Worm (Caenorhabditis elegans): ENCODE data around the gene K11H12.11.

The K11H12.11 gene

DNA sequence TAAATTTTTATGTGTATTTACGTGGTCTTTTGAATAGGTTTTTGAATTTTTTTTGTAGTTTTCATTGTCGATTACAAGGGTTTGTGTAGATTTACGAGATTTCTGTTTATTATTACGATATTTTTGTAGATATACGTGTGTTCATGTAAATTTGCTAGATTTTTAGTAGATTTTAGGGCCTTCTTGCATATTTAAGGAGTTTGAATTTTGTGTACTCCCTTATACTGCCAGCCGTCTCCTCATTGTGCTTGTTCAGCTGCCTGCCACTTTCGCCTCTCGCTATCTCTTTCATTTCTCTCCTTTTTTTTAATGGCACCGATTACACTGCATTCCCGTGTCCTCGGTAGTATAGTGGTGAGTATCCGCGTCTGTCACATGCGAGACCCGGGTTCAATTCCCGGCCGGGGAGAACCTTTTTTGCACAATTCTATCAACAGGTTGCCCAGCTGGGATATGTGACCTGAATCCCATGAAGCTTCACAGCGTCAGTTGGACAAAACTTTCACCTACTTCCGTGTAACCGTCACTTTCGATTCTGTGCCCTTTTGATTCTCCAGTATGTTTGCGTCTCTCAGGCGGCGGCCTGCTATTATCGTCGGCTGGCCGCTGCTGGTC lies 12.5 kb upstream of the K11H12.11 start (continued):
- TF ChIP-seq mes-4 (tag; optimal IDR thresholded peaks at IDR 0.05) (no peak), T26A5.8 (tag; optimal IDR thresholded peaks at IDR 0.05) (peak; percentile 29), Y67H2A.10 (GFP tag; conservative IDR thresholded peaks at IDR 0.05) (no peak), F57A8.1 (GFP tag; optimal IDR thresholded peaks at IDR 0.05) (peak; percentile 76), akir-1 (GFP tag; optimal IDR thresholded peaks at IDR 0.05) (peak; percentile 61), ztf-25 (GFP tag; IDR thresholded peaks at IDR 0.05) (peak; percentile 85), F22D6.2 (tag; optimal IDR thresholded peaks at IDR 0.05) (peak; percentile 20), Y53F4B.3 (GFP tag; IDR thresholded peaks at IDR 0.05) (peak; percentile 22; the same call in 1 of the 2 replicates), nhr-90 (tag; optimal IDR thresholded peaks at IDR 0.05) (peak; percentile 86), F49E8.2 (tag; optimal IDR thresholded peaks at IDR 0.05; ENCODE audit: insufficient read depth) (peak; percentile 36), snpc-4 (GFP tag; optimal IDR thresholded peaks at IDR 0.05) (peak; percentile 42), snpc-4 (tag; optimal IDR thresholded peaks at IDR 0.05) (no peak), ceh-79 (tag; optimal IDR thresholded peaks at IDR 0.05) (peak; percentile 66), F55B11.4 (tag; optimal IDR thresholded peaks at IDR 0.05; ENCODE audit: borderline replicate concordance, insufficient read depth) (no peak), snpc-3.4 (tag; optimal IDR thresholded peaks at IDR 0.05) (peak; percentile 44), cebp-1 (GFP tag; IDR thresholded peaks at IDR 0.05) (0 out of 2 replicates have a peak, but pooled peaks have one; percentile 24), cebp-1 (tag; optimal IDR thresholded peaks at IDR 0.05) (no peak), K12H6.12 (tag; optimal IDR thresholded peaks at IDR 0.05) (peak; percentile 49), rpc-1 (optimal IDR thresholded peaks at IDR 0.05) (peak; percentile 79), rpc-1 (tag; optimal IDR thresholded peaks at IDR 0.05) (peak; percentile 87), nfyb-1 (GFP tag; IDR thresholded peaks at IDR 0.05) (peak; percentile 79), nhr-179 (tag; optimal IDR thresholded peaks at IDR 0.05) (peak; percentile 56), ztf-18 (tag; optimal IDR thresholded peaks at IDR 0.05) (peak; percentile 59), sptf-2 (GFP tag; optimal IDR thresholded peaks at IDR 0.05) (no peak), ama-1 (optimal IDR thresholded peaks at IDR 0.05) (no peak), ama-1 (GFP tag; optimal IDR thresholded peaks at IDR 0.05) (peak in 1 of 2 experiments; percentile 36), ZK185.1 (tag; optimal IDR thresholded peaks at IDR 0.05; ENCODE audit: poor library complexity, severe bottlenecking) (peak; percentile 63), ceh-27 (GFP tag; optimal IDR thresholded peaks at IDR 0.05) (peak; percentile 75), mel-28 (tag; optimal IDR thresholded peaks at IDR 0.05; ENCODE audit: borderline replicate concordance) (no peak), nfya-2 (GFP tag; IDR thresholded peaks at IDR 0.05) (no peak), rcor-1 (GFP tag; IDR thresholded peaks at IDR 0.05) (peak; percentile 73; the same call in 1 of the 2 replicates), lin-54 (GFP tag; optimal IDR thresholded peaks at IDR 0.05) (peak; percentile 51), fkh-3 (tag; optimal IDR thresholded peaks at IDR 0.05) (peak; percentile 28), C06A6.2 (GFP tag; conservative IDR thresholded peaks at IDR 0.05) (0 out of 2 replicates have a peak, but pooled peaks have one; percentile 42), dox-1 (GFP tag; IDR thresholded peaks at IDR 0.05) (peak; percentile 86), ztf-22 (GFP tag; optimal IDR thresholded peaks at IDR 0.05) (no peak), tbp1 (GFP tag; optimal IDR thresholded peaks at IDR 0.05) (peak; percentile 97), F52B5.7 (tag; optimal IDR thresholded peaks at IDR 0.05) (peak; percentile 78), ceh-58 (GFP tag; IDR thresholded peaks at IDR 0.05) (no peak), Y95B8A.8 (GFP tag; IDR thresholded peaks at IDR 0.05) (0 out of 2 replicates have a peak, but pooled peaks have one; percentile 63), ceh-40 (GFP tag; IDR thresholded peaks at IDR 0.05) (peak; percentile 20; the same call in 1 of the 2 replicates), tlf-1 (GFP tag; optimal IDR thresholded peaks at IDR 0.05) (peak; percentile 48), bed-2 (GFP tag; IDR thresholded peaks at IDR 0.05) (no peak), nhr-80 (tag; optimal IDR thresholded peaks at IDR 0.05) (peak; percentile 35), gei-17 (GFP tag; optimal IDR thresholded peaks at IDR 0.05) (peak; percentile 15), D2030.7 (GFP tag; IDR thresholded peaks at IDR 0.05) (peak; percentile 74), athp-1 (tag; optimal IDR thresholded peaks at IDR 0.05) (peak; percentile 37), F57C9.4 (tag; optimal IDR thresholded peaks at IDR 0.05) (no peak), F33H1.4 (GFP tag; IDR thresholded peaks at IDR 0.05) (0 out of 2 replicates have a peak, but pooled peaks have one; percentile 19)

All from whole organism, young adult.